Worm (Caenorhabditis elegans) whole organism, young adult: ENCODE measurements around the gene rars-2.

Experiments
- F57C9.4 ChIP-seq: sonication (generic microtip); optimal IDR thresholded peaks from 2 replicates; lab custom pipeline; 2017; ENCODE audit warnings: mild to moderate bottlenecking, missing genetic modification characterization, missing compliant biosample characterization
- aptf-3 ChIP-seq: fragments of 200-800 bp; sonication (Bioruptor generic); IDR thresholded peaks from 2 replicates; pipeline ENCODE4 v1.3.6; 2022; ENCODE audit warnings: missing genetic modification characterization, missing compliant biosample characterization
- dpl-1 ChIP-seq: fragments of 150-350 bp; optimal IDR thresholded peaks from 2 replicates; lab custom pipeline; 2014; ENCODE audit warnings: missing biosample characterization, missing genetic modification reagents, missing genetic modification characterization
- egl-44 ChIP-seq: fragments of 200-800 bp; sonication (Bioruptor generic); IDR thresholded peaks from 2 replicates; pipeline ENCODE4 v1.3.6; 2022; ENCODE audit warnings: missing genetic modification reagents, missing genetic modification characterization, missing compliant biosample characterization
- gei-17 ChIP-seq: fragments of 200-800 bp; sonication (Bioruptor generic); optimal IDR thresholded peaks from 2 replicates; lab custom pipeline; 2018; ENCODE audit warnings: mild to moderate bottlenecking, missing genetic modification characterization, missing compliant biosample characterization
- nfya-1 ChIP-seq: sonication (generic microtip); optimal IDR thresholded peaks from 2 replicates; lab custom pipeline; 2017; ENCODE audit warnings: antibody characterized with exemption, missing compliant biosample characterization, missing genetic modification characterization, borderline replicate concordance; ENCODE audit not compliant: insufficient read depth
- rpc-1 ChIP-seq, 2 experiments: fragments of 150-350 bp in 1 of 2; sonication (generic microtip) in 1 of 2; optimal IDR thresholded peaks; 2 replicates each; lab custom pipeline; 2014 to 2018; ENCODE audit warnings: missing biosample characterization in 1 of 2, missing genetic modification characterization in 1 of 2, missing genetic modification reagents in 1 of 2, missing genotype in 1 of 2
- sea-2 ChIP-seq: fragments of 200-800 bp; sonication (Bioruptor generic); IDR thresholded peaks from 2 replicates; pipeline ENCODE4 v1.3.6; 2022; ENCODE audit warnings: missing genetic modification characterization, missing compliant biosample characterization
- tbp1 ChIP-seq: fragments of 200-800 bp; sonication (Bioruptor generic); optimal IDR thresholded peaks from 2 replicates; lab custom pipeline; 2018; ENCODE audit warnings: mild to moderate bottlenecking, missing genetic modification characterization, missing compliant biosample characterization

DNA sequence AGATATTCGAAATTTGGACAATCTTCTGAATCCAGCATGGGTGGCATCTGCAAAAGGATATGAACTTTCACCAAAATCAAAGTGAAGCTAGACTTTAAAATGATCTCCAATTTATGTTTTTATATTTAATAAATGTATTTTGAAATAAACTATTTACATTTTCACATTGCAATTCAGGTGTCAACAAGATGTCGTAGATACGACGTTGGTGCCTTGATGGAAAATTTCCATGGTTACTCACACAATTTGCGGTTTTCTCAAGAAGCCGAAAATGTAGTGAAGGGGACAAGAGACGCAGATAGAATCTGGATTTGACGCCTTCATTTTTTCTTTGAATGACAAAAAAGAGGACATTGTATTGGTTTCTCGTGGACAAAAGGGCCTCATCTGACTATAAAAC, 25.9 kb upstream of the rars-2 start, which contains the start of gene rgs-3:
- TF ChIP-seq gei-17 (GFP tag; lab: Kevin White, UChicago) (no peak), nfya-1 (tag; lab: Kevin White, UChicago) (no peak), tbp1 (GFP tag; lab: Kevin White, UChicago) (no peak), egl-44 (GFP tag; lab: Robert Waterston, UW) (no peak), sea-2 (no peak), dpl-1 (GFP tag; lab: Kevin White, UChicago) (no peak), F57C9.4 (tag; lab: Kevin White, UChicago) (no peak), rpc-1 (optimal IDR thresholded peaks at IDR 0.05; lab: Kevin White, UChicago) (no peak), rpc-1 (tag; optimal IDR thresholded peaks at IDR 0.05; lab: Kevin White, UChicago) (no peak), aptf-3 (GFP tag; lab: Robert Waterston, UW) (no peak)
